Fruit fly (Drosophila melanogaster): ENCODE results near the gene CG13813.

Gene CG13813

DNA sequence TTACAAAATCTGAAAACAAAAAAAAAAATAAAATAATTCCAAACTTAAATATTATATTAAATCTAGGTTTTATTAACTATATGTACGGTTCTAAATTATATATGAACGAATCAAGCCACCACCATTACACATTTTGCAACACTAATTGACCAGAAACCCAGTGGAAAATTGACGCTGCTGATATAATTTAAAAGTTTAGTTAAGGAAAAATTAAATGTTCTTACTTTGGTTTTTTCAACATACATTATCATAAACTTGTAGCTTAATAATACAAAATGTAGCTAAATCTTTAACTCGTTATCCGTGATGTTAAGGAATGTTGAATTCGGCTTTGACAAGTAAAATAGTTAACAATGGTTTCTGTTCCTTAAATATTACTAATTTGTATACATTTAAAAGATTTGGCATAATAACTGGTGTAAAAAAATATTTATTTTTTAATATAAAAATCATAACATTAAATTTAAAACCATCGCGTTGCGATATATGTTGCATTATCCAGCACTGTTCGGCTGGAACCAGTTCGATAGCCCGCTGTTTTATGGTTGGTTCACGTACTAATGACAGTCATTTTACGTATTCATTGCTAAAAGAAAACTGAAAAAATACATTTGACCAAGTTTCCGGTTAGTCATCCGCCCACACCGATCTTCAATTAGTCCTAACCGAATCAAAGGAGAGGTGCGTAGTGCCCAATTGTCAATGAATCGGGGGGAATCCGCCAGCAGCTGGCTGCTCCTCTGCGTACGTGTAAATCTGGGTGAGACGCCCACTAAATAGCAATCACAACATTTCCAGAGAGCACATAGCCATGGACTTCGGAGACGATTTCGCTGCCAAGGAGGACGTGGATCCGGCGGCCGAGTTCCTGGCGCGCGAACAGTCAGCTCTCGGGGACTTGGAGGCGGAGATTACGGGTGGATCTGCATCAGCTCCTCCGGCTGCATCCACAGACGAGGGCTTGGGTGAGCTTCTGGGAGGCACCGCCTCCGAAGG, 10.8 kb downstream of the CG13813 start:
- peak; percentile 82 for TF ChIP-seq kay (GFP tag; ENCODE audit: borderline replicate concordance)
- peak; percentile 68 for TF ChIP-seq CG14711 (tag; optimal IDR thresholded peaks at IDR 0.05)
- TF ChIP-seq bab1 (GFP tag; optimal IDR thresholded peaks at IDR 0.05), result peak; percentile 1
- peak; percentile 52 for TF ChIP-seq CG5204 (GFP tag; optimal IDR thresholded peaks at IDR 0.05)
- peak; percentile 78 for TF ChIP-seq CG11617 (GFP tag; optimal IDR thresholded peaks at IDR 0.05)
- TF ChIP-seq CG1620 (GFP tag; optimal IDR thresholded peaks at IDR 0.05), result peak; percentile 12
- TF ChIP-seq ovo (GFP tag; optimal IDR thresholded peaks at IDR 0.05), result peak; percentile 36
- TF ChIP-seq tj (GFP tag; optimal IDR thresholded peaks at IDR 0.05), result peak; percentile 34
- peak; percentile 60 for TF ChIP-seq pad (GFP tag; optimal IDR thresholded peaks at IDR 0.05)
- TF ChIP-seq CG33017 (tag; optimal IDR thresholded peaks at IDR 0.05), result peak; percentile 50
- TF ChIP-seq CG7101 (tag; optimal IDR thresholded peaks at IDR 0.05), result peak; percentile 70
- TF ChIP-seq cic (GFP tag; optimal IDR thresholded peaks at IDR 0.05), result no peak
- peak; percentile 47 for TF ChIP-seq Clk (GFP tag; optimal IDR thresholded peaks at IDR 0.05)
- TF ChIP-seq Hr96 (GFP tag; optimal IDR thresholded peaks at IDR 0.05), result peak; percentile 17
- TF ChIP-seq CG12768 (GFP tag; optimal IDR thresholded peaks at IDR 0.05), result peak; percentile 66
- peak; percentile 57 for TF ChIP-seq CG7045 (GFP tag; optimal IDR thresholded peaks at IDR 0.05)
- no peak for TF ChIP-seq cnc (optimal IDR thresholded peaks at IDR 0.05)
- TF ChIP-seq toe (GFP tag; optimal IDR thresholded peaks at IDR 0.05), result peak; percentile 51
- TF ChIP-seq Mnt (GFP tag; optimal IDR thresholded peaks at IDR 0.05), result peak; percentile 17
- peak; percentile 40 for TF ChIP-seq Crg-1 (GFP tag; optimal IDR thresholded peaks at IDR 0.05)

- TF ChIP-seq CG11617 (GFP tag; optimal IDR thresholded peaks at IDR 0.05) (peak; percentile 74), bab1 (GFP tag; optimal IDR thresholded peaks at IDR 0.05) (peak; percentile 17), Clk (GFP tag; optimal IDR thresholded peaks at IDR 0.05) (peak; percentile 90), CG1620 (GFP tag; optimal IDR thresholded peaks at IDR 0.05) (peak; percentile 22), cnc (optimal IDR thresholded peaks at IDR 0.05) (no peak), CG7101 (tag; optimal IDR thresholded peaks at IDR 0.05) (peak; percentile 87), ovo (GFP tag; optimal IDR thresholded peaks at IDR 0.05) (peak; percentile 40), CG14711 (tag; optimal IDR thresholded peaks at IDR 0.05) (peak; percentile 92), kay (GFP tag; ENCODE audit: borderline replicate concordance) (peak; percentile 86), Crg-1 (GFP tag; optimal IDR thresholded peaks at IDR 0.05) (peak; percentile 38), Mnt (GFP tag; optimal IDR thresholded peaks at IDR 0.05) (peak; percentile 4), tj (GFP tag; optimal IDR thresholded peaks at IDR 0.05) (peak; percentile 50), toe (GFP tag; optimal IDR thresholded peaks at IDR 0.05) (peak; percentile 85), CG12768 (GFP tag; optimal IDR thresholded peaks at IDR 0.05) (peak; percentile 95), CG33017 (tag; optimal IDR thresholded peaks at IDR 0.05) (peak; percentile 93), CG5204 (GFP tag; optimal IDR thresholded peaks at IDR 0.05) (peak; percentile 90), cic (GFP tag; optimal IDR thresholded peaks at IDR 0.05) (peak; percentile 35), pad (GFP tag; optimal IDR thresholded peaks at IDR 0.05) (peak; percentile 71), Hr96 (GFP tag; optimal IDR thresholded peaks at IDR 0.05) (peak; percentile 84), CG7045 (GFP tag; optimal IDR thresholded peaks at IDR 0.05) (peak; percentile 94)
These were observed 16.2 kb downstream of the CG13813 start, which contains the start of gene rdgC for dm6 chr3L:20247513-20248173. Gene rdgC (plus strand): TSS chr3L:20248080.

DNA sequence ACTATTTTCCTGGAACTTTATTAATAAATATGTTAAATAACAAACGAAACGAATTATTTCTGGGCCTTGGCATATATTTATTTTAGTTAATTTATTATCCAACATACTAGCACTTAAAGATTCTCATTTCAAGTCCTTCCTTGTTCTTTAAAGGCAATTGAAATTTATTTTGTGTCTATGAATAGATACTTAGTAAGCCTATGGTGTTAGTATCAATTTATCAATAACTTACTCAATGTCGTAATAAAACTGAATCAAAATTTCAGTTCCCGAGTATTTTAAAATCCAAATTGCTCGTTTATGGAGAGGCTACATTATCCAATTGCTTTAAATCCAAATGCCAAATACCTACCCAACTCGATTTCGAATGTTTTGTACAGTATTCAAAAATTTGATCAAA, 34.0 kb downstream of the CG13813 start, which contains the start of gene CG32228:
Gene CG32228 (plus strand): TSS at position 301 of the 400 bp plus-strand sequence.
- no peak for TF ChIP-seq CG11617 (GFP tag; optimal IDR thresholded peaks at IDR 0.05)
- no peak for TF ChIP-seq Crg-1 (GFP tag; optimal IDR thresholded peaks at IDR 0.05)
- no peak for TF ChIP-seq CG14711 (tag; optimal IDR thresholded peaks at IDR 0.05)
- no peak for TF ChIP-seq CG7101 (tag; optimal IDR thresholded peaks at IDR 0.05)
- no peak for TF ChIP-seq toe (GFP tag; optimal IDR thresholded peaks at IDR 0.05)
- TF ChIP-seq CG33017 (tag; optimal IDR thresholded peaks at IDR 0.05), result no peak

DNA sequence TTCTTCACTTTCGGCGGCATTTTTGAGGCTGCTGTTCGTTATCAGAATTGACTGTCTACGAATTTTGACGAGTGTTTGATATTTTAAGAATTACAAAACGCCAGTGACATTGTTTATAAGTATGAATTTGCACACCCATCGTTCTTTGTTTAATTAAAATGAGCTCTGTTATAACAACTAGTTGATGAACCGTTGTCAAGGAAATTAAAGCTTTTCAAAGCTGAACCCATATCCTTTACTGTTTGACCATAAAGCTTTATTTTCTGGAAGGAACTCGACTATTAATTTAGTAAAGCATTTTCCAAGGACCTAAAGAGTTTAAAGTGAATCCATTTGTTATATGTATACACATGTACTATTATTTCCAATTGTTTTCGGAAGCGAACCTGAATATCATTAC, 43.8 kb downstream of the CG13813 start, which contains the start of gene CG17122:
Gene CG17122 (minus strand): TSS at position 101 of the 400 bp plus-strand sequence.
- TF ChIP-seq CG33017 (tag; optimal IDR thresholded peaks at IDR 0.05), result no peak
- no peak for TF ChIP-seq kay (GFP tag; ENCODE audit: borderline replicate concordance)
- TF ChIP-seq Hr96 (GFP tag; optimal IDR thresholded peaks at IDR 0.05), result no peak
- TF ChIP-seq Mnt (GFP tag; optimal IDR thresholded peaks at IDR 0.05), result no peak
- no peak for TF ChIP-seq cnc (optimal IDR thresholded peaks at IDR 0.05)
- no peak for TF ChIP-seq ovo (GFP tag; optimal IDR thresholded peaks at IDR 0.05)
- no peak for TF ChIP-seq cic (GFP tag; optimal IDR thresholded peaks at IDR 0.05)
- no peak for TF ChIP-seq CG5204 (GFP tag; optimal IDR thresholded peaks at IDR 0.05)
- no peak for TF ChIP-seq pad (GFP tag; optimal IDR thresholded peaks at IDR 0.05)

dm6 chr3L:20275886-20276285, 44.4 kb downstream of the CG13813 start:
- no peak for TF ChIP-seq bab1 (GFP tag; optimal IDR thresholded peaks at IDR 0.05)

DNA sequence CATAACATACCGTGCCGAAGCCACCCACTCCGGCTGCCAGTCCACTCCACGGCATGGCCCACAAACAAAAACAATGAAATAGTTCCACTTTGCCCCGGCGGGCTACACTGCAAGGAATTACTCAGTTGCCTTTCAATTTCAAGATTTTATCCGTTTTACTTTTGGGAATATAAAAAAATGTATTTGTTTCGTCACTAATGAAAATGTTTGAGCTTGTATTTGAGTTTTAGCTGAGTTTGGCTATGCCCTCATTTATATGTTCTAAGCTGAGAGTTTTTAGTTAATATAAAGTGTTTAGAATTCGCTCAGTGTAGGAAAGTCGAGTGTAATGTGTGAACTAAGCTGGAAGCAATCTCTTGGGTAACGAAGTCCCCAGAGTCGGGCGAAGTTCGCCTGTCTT, 45.1 kb downstream of the CG13813 start:
- TF ChIP-seq pad (GFP tag; optimal IDR thresholded peaks at IDR 0.05) (no peak), cic (GFP tag; optimal IDR thresholded peaks at IDR 0.05) (no peak), CG5204 (GFP tag; optimal IDR thresholded peaks at IDR 0.05) (no peak), CG11617 (GFP tag; optimal IDR thresholded peaks at IDR 0.05) (no peak), Mnt (GFP tag; optimal IDR thresholded peaks at IDR 0.05) (no peak), toe (GFP tag; optimal IDR thresholded peaks at IDR 0.05) (no peak), CG14711 (tag; optimal IDR thresholded peaks at IDR 0.05) (no peak), CG7101 (tag; optimal IDR thresholded peaks at IDR 0.05) (no peak), ovo (GFP tag; optimal IDR thresholded peaks at IDR 0.05) (no peak), CG12768 (GFP tag; optimal IDR thresholded peaks at IDR 0.05) (no peak), tj (GFP tag; optimal IDR thresholded peaks at IDR 0.05) (no peak), Clk (GFP tag; optimal IDR thresholded peaks at IDR 0.05) (no peak)

All from whole organism, adult.